Fruit fly (Drosophila melanogaster): ENCODE measurements around the gene CG5895.
A peak's percentile ranks its signal among the peaks of the same experiment; 100 is the strongest.

The CG5895 gene

dm6 chr3L:16043045-16043781 is 7.9 kb downstream of the CG5895 start (continued):
- TF ChIP-seq CG2120 (GFP tag; optimal IDR thresholded peaks at IDR 0.05) (no peak), dm (GFP tag; optimal IDR thresholded peaks at IDR 0.05) (no peak), CG7963 (GFP tag; IDR thresholded peaks at IDR 0.05; ENCODE audit: partially characterized antibody) (no peak), CG2202 (tag; optimal IDR thresholded peaks at IDR 0.05) (peak; percentile 36), hb (GFP tag; IDR thresholded peaks at IDR 0.05; ENCODE audit: partially characterized antibody) (no peak), Ets97D (GFP tag; optimal IDR thresholded peaks at IDR 0.05) (no peak), z (GFP tag; IDR thresholded peaks at IDR 0.05) (no peak), pum (GFP tag; optimal IDR thresholded peaks at IDR 0.05) (no peak), CG5180 (GFP tag; optimal IDR thresholded peaks at IDR 0.05) (peak; percentile 10), ewg (GFP tag; optimal IDR thresholded peaks at IDR 0.05) (no peak), danr (GFP tag; IDR thresholded peaks at IDR 0.05) (no peak), Camta (GFP tag; optimal IDR thresholded peaks at IDR 0.05) (no peak), ci (GFP tag; IDR thresholded peaks at IDR 0.05) (no peak), shn (GFP tag; optimal IDR thresholded peaks at IDR 0.05) (no peak), CG18262 (tag; optimal IDR thresholded peaks at IDR 0.05) (peak; percentile 85), CG34224 (GFP tag; IDR thresholded peaks at IDR 0.05; ENCODE audit: partially characterized antibody) (no peak; the same call in 2 of the 3 replicates), Rx (GFP tag; IDR thresholded peaks at IDR 0.05) (no peak), fd102C (GFP tag; optimal IDR thresholded peaks at IDR 0.05) (no peak), Poxn (GFP tag; IDR thresholded peaks at IDR 0.05) (no peak), dimm (GFP tag; IDR thresholded peaks at IDR 0.05) (no peak), lov (optimal IDR thresholded peaks at IDR 0.05) (no peak), lov (GFP tag; IDR thresholded peaks at IDR 0.05) (no peak), tup (GFP tag; optimal IDR thresholded peaks at IDR 0.05) (no peak), BtbVII (GFP tag; optimal IDR thresholded peaks at IDR 0.05) (peak; percentile 66), Lpt (GFP tag; optimal IDR thresholded peaks at IDR 0.05) (no peak), Atf3 (GFP tag; optimal IDR thresholded peaks at IDR 0.05) (no peak), CG14441 (GFP tag; IDR thresholded peaks at IDR 0.05) (no peak), Pdp1 (GFP tag; optimal IDR thresholded peaks at IDR 0.05) (no peak), PHDP (tag; optimal IDR thresholded peaks at IDR 0.05) (peak; percentile 48), CG10431 (GFP tag; optimal IDR thresholded peaks at IDR 0.05) (no peak), Bgb (GFP tag; IDR thresholded peaks at IDR 0.05; ENCODE audit: partially characterized antibody) (no peak), seq (GFP tag; IDR thresholded peaks at IDR 0.05) (no peak), Oaz (GFP tag; IDR thresholded peaks at IDR 0.05) (no peak), chm (GFP tag; IDR thresholded peaks at IDR 0.05) (no peak), eve (GFP tag; optimal IDR thresholded peaks at IDR 0.05) (no peak), bigmax (GFP tag; optimal IDR thresholded peaks at IDR 0.05) (no peak), CG2199 (GFP tag; IDR thresholded peaks at IDR 0.05) (peak; percentile 8; the same call in 1 of the 3 replicates), CG11085 (GFP tag; IDR thresholded peaks at IDR 0.05) (no peak), chif (GFP tag; optimal IDR thresholded peaks at IDR 0.05) (no peak), dpn (GFP tag; optimal IDR thresholded peaks at IDR 0.05) (peak in 1 of 2 experiments; percentile 21), ranshi (GFP tag; IDR thresholded peaks at IDR 0.05) (no peak), sisA (GFP tag; IDR thresholded peaks at IDR 0.05) (no peak), croc (GFP tag; conservative IDR thresholded peaks at IDR 0.05) (no peak; the same call in 2 of the 3 replicates), abd-A (tag; optimal IDR thresholded peaks at IDR 0.05) (no peak), Nf-YC (tag; optimal IDR thresholded peaks at IDR 0.05) (peak; percentile 34), lilli (GFP tag; optimal IDR thresholded peaks at IDR 0.05) (no peak), CG31388 (GFP tag; optimal IDR thresholded peaks at IDR 0.05) (no peak), pnt (GFP tag; optimal IDR thresholded peaks at IDR 0.05) (no peak), grn (GFP tag; optimal IDR thresholded peaks at IDR 0.05) (peak; percentile 13), bcd (GFP tag; optimal IDR thresholded peaks at IDR 0.05) (no peak), Six4 (GFP tag; optimal IDR thresholded peaks at IDR 0.05) (no peak)
